Worm (Caenorhabditis elegans) whole organism, early embryonic: ENCODE measurements around the gene C09G1.5.

Experiments used
- B0310.2 ChIP-seq: sonication (generic microtip); optimal IDR thresholded peaks from 2 replicates; lab custom pipeline; 2016; ENCODE audit warnings: mild to moderate bottlenecking, missing genetic modification characterization, missing compliant biosample characterization
- F13C5.2 ChIP-seq: sonication (generic microtip); optimal IDR thresholded peaks from 2 replicates; lab custom pipeline; 2017; ENCODE audit warnings: mild to moderate bottlenecking, missing genetic modification characterization, inconsistent platforms, missing compliant biosample characterization
- aly-1 ChIP-seq: sonication (generic microtip); optimal IDR thresholded peaks from 2 replicates; lab custom pipeline; 2016; ENCODE audit warnings: missing genetic modification characterization, missing compliant biosample characterization
- ama-1 ChIP-seq: fragments of 150-350 bp; optimal IDR thresholded peaks from 2 replicates; lab custom pipeline; 2014
- ceh-13 ChIP-seq: fragments of 200-800 bp; sonication (Bioruptor generic); optimal IDR thresholded peaks from 2 replicates; lab custom pipeline; 2018; ENCODE audit warnings: mild to moderate bottlenecking, missing genetic modification characterization, missing compliant biosample characterization
- ceh-36 ChIP-seq: sonication (generic microtip); optimal IDR thresholded peaks from 2 replicates; lab custom pipeline; 2016; ENCODE audit warnings: missing genetic modification characterization, inconsistent platforms, missing compliant biosample characterization
- ets-7 ChIP-seq: sonication (generic microtip); optimal IDR thresholded peaks from 2 replicates; lab custom pipeline; 2016; ENCODE audit warnings: missing genotype, missing genetic modification characterization, missing compliant biosample characterization
- flt-1 ChIP-seq: fragments of 200-800 bp; sonication (Bioruptor generic); IDR thresholded peaks from 2 replicates; pipeline ENCODE4 v1.3.6; 2022; ENCODE audit warnings: missing genetic modification characterization, missing compliant biosample characterization
- hmbx-1 ChIP-seq: sonication (generic microtip); optimal IDR thresholded peaks from 2 replicates; lab custom pipeline; 2016; ENCODE audit warnings: mild to moderate bottlenecking, missing genetic modification characterization, missing compliant biosample characterization
- hmg-4 ChIP-seq: fragments of 200-800 bp; sonication (Bioruptor generic); optimal IDR thresholded peaks from 2 replicates; lab custom pipeline; 2018; ENCODE audit warnings: mild to moderate bottlenecking, missing genetic modification characterization, missing compliant biosample characterization
- hnd-1 ChIP-seq: sonication (generic microtip); optimal IDR thresholded peaks from 2 replicates; lab custom pipeline; 2016; ENCODE audit warnings: missing genetic modification characterization, missing compliant biosample characterization
- pes-1 ChIP-seq: fragments of 200-800 bp; sonication (Bioruptor generic); IDR thresholded peaks from 2 replicates; pipeline ENCODE4 v1.3.6; 2022; ENCODE audit warnings: missing genetic modification reagents, missing genetic modification characterization, missing compliant biosample characterization
- scrt-1 ChIP-seq: fragments of 200-800 bp; sonication (Bioruptor generic); IDR thresholded peaks from 2 replicates; pipeline ENCODE4 v1.3.6; 2022; ENCODE audit warnings: missing genetic modification characterization, missing compliant biosample characterization
- sea-1 ChIP-seq: fragments of 200-800 bp; sonication (Bioruptor generic); conservative IDR thresholded peaks from 2 replicates; pipeline ENCODE4 v1.3.6; 2022; ENCODE audit warnings: missing genetic modification characterization, missing compliant biosample characterization
- tbx-11 ChIP-seq: fragments of 200-800 bp; sonication (Bioruptor generic); IDR thresholded peaks from 2 replicates; pipeline ENCODE4 v1.3.6; 2022; ENCODE audit warnings: missing genetic modification characterization, missing compliant biosample characterization
- tbx-37 ChIP-seq: fragments of 200-800 bp; sonication (Bioruptor generic); conservative IDR thresholded peaks from 2 replicates; pipeline ENCODE4 v1.3.6; 2022; ENCODE audit warnings: missing genetic modification reagents, missing genetic modification characterization, missing compliant biosample characterization
- tra-4 ChIP-seq: sonication (generic microtip); optimal IDR thresholded peaks from 2 replicates; lab custom pipeline; 2017; ENCODE audit warnings: missing genetic modification characterization, missing compliant biosample characterization

The C09G1.5 gene

ce11 chrX:15953086-15953485 lies 5.8 kb upstream of the C09G1.5 start:
- TF ChIP-seq tbx-11 (no peak), ceh-13 (GFP tag; lab: Kevin White, UChicago) (no peak), scrt-1 (GFP tag; lab: Robert Waterston, UW) (no peak), aly-1 (tag; lab: Kevin White, UChicago) (no peak), tbx-37 (GFP tag; lab: Robert Waterston, UW) (no peak), ceh-36 (tag; lab: Kevin White, UChicago) (no peak), pes-1 (no peak), hmbx-1 (tag; lab: Kevin White, UChicago) (no peak), hmg-4 (GFP tag; lab: Kevin White, UChicago) (no peak), flt-1 (GFP tag; lab: Robert Waterston, UW) (no peak)

ce11 chrX:15953611-15954010 lies 5.3 kb upstream of the C09G1.5 start:
- TF ChIP-seq flt-1 (GFP tag; lab: Robert Waterston, UW) (no peak), ets-7 (tag; lab: Kevin White, UChicago) (no peak), B0310.2 (tag; lab: Kevin White, UChicago) (no peak), F13C5.2 (tag; lab: Kevin White, UChicago) (no peak), pes-1 (no peak), hmbx-1 (tag; lab: Kevin White, UChicago) (no peak), tbx-11 (no peak), scrt-1 (GFP tag; lab: Robert Waterston, UW) (no peak), aly-1 (tag; lab: Kevin White, UChicago) (no peak), sea-1 (GFP tag; lab: Robert Waterston, UW) (no peak), tbx-37 (GFP tag; lab: Robert Waterston, UW) (no peak), hmg-4 (GFP tag; lab: Kevin White, UChicago) (no peak), tra-4 (tag; lab: Kevin White, UChicago) (no peak), ceh-13 (GFP tag; lab: Kevin White, UChicago) (no peak), ama-1 (lab: Kevin White, UChicago) (no peak), hnd-1 (no peak), ceh-36 (tag; lab: Kevin White, UChicago) (no peak)

ce11 chrX:15982630-15983029 lies 23.8 kb downstream of the C09G1.5 start, which contains the start of gene C09G1.2:
Gene C09G1.2, minus strand, starts transcription at chrX:15982730.
- no peak for TF ChIP-seq flt-1 (GFP tag; lab: Robert Waterston, UW)

ce11 chrX:15983288-15983687 lies 24.4 kb downstream of the C09G1.5 start:
- TF ChIP-seq ets-7 (tag; lab: Kevin White, UChicago) (no peak), tbx-11 (no peak), ceh-36 (tag; lab: Kevin White, UChicago) (no peak), tra-4 (tag; lab: Kevin White, UChicago) (no peak), hmbx-1 (tag; lab: Kevin White, UChicago) (no peak), flt-1 (GFP tag; lab: Robert Waterston, UW) (no peak), ama-1 (lab: Kevin White, UChicago) (no peak), ceh-13 (GFP tag; lab: Kevin White, UChicago) (no peak), scrt-1 (GFP tag; lab: Robert Waterston, UW) (no peak), hmg-4 (GFP tag; lab: Kevin White, UChicago) (no peak), F13C5.2 (tag; lab: Kevin White, UChicago) (no peak), sea-1 (GFP tag; lab: Robert Waterston, UW) (no peak), tbx-37 (GFP tag; lab: Robert Waterston, UW) (no peak), pes-1 (no peak), hnd-1 (no peak), aly-1 (tag; lab: Kevin White, UChicago) (no peak), B0310.2 (tag; lab: Kevin White, UChicago) (no peak)

ce11 chrX:15988577-15988976 lies 29.7 kb downstream of the C09G1.5 start:
- no peak for TF ChIP-seq hmg-4 (GFP tag; lab: Kevin White, UChicago)
- TF ChIP-seq ceh-13 (GFP tag; lab: Kevin White, UChicago), result no peak
- TF ChIP-seq pes-1, result no peak
- TF ChIP-seq hmbx-1 (tag; lab: Kevin White, UChicago), result no peak
- no peak for TF ChIP-seq scrt-1 (GFP tag; lab: Robert Waterston, UW)
- no peak for TF ChIP-seq F13C5.2 (tag; lab: Kevin White, UChicago)
- TF ChIP-seq sea-1 (GFP tag; lab: Robert Waterston, UW), result no peak
- TF ChIP-seq tra-4 (tag; lab: Kevin White, UChicago), result no peak
- TF ChIP-seq hnd-1, result no peak
- no peak for TF ChIP-seq tbx-11
- TF ChIP-seq ceh-36 (tag; lab: Kevin White, UChicago), result no peak
- no peak for TF ChIP-seq ama-1 (lab: Kevin White, UChicago)

ce11 chrX:15992806-15993205 lies 33.9 kb downstream of the C09G1.5 start:
- TF ChIP-seq sea-1 (GFP tag; lab: Robert Waterston, UW), result no peak
- no peak for TF ChIP-seq ceh-36 (tag; lab: Kevin White, UChicago)
- TF ChIP-seq B0310.2 (tag; lab: Kevin White, UChicago), result no peak
- TF ChIP-seq ceh-13 (GFP tag; lab: Kevin White, UChicago), result no peak
- TF ChIP-seq pes-1, result no peak

ce11 chrX:15993916-15994315 lies 35.0 kb downstream of the C09G1.5 start:
- TF ChIP-seq scrt-1 (GFP tag; lab: Robert Waterston, UW) (no peak), hmbx-1 (tag; lab: Kevin White, UChicago) (no peak), ceh-36 (tag; lab: Kevin White, UChicago) (no peak), F13C5.2 (tag; lab: Kevin White, UChicago) (no peak), B0310.2 (tag; lab: Kevin White, UChicago) (no peak), tbx-11 (no peak), ceh-13 (GFP tag; lab: Kevin White, UChicago) (no peak)

ce11 chrX:15997153-15997552 lies 38.3 kb downstream of the C09G1.5 start:
- TF ChIP-seq aly-1 (tag; lab: Kevin White, UChicago) (no peak), hnd-1 (no peak)
